Fruit fly (Drosophila melanogaster): Measurements from ENCODE around the gene Cpr78Cc.
A peak's percentile ranks its signal among the peaks of the same experiment; 100 is the strongest.

Cpr78Cc gene

DNA sequence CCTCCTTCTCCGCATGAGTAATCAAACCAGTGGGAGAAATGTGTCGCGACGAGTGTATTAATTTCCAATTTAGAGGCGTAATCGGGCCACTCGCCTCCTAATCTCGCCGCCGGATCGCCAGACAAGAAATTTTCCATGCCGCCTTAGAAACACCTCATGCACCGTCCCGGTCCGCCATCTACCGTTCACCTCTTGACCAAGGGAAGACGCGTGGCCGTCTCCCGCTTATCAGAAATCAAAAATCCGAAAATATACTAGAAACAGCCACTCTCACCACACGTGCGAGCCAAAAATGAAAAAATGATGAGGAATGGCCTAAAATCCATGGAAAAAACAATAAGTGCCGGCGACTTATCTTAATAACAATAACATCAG lies 24.5 kb upstream of the Cpr78Cc start (continued):
- TF ChIP-seq lmd (GFP tag; IDR thresholded peaks at IDR 0.05) = no peak
- no peak for TF ChIP-seq HmgD (GFP tag; optimal IDR thresholded peaks at IDR 0.05)
- TF ChIP-seq Vsx1 (GFP tag; optimal IDR thresholded peaks at IDR 0.05) = no peak
- no peak; the same call in 2 of the 3 replicates for TF ChIP-seq z (GFP tag; IDR thresholded peaks at IDR 0.05)
- peak; percentile 45 for TF ChIP-seq CG12769 (tag; optimal IDR thresholded peaks at IDR 0.05)
- TF ChIP-seq CG5180 (GFP tag; optimal IDR thresholded peaks at IDR 0.05) = no peak
- no peak for TF ChIP-seq fd96Cb (tag; optimal IDR thresholded peaks at IDR 0.05)
- no peak for TF ChIP-seq oc (tag; optimal IDR thresholded peaks at IDR 0.05)
- TF ChIP-seq CG11093 (GFP tag; IDR thresholded peaks at IDR 0.05) = no peak
- TF ChIP-seq CG8359 (GFP tag; optimal IDR thresholded peaks at IDR 0.05; ENCODE audit: borderline replicate concordance) = no peak
- no peak for TF ChIP-seq sens (GFP tag)
- TF ChIP-seq vfl (GFP tag; optimal IDR thresholded peaks at IDR 0.05) = no peak
- TF ChIP-seq CG2116 (GFP tag; optimal IDR thresholded peaks at IDR 0.05) = no peak
- no peak for TF ChIP-seq CG11085 (GFP tag; IDR thresholded peaks at IDR 0.05)
- TF ChIP-seq CG13775 (GFP tag; optimal IDR thresholded peaks at IDR 0.05) = no peak
- TF ChIP-seq Dref (GFP tag; IDR thresholded peaks at IDR 0.05) = no peak
- TF ChIP-seq slp2 (GFP tag; optimal IDR thresholded peaks at IDR 0.05) = no peak
- no peak for TF ChIP-seq Nf-YB (GFP tag; optimal IDR thresholded peaks at IDR 0.05)
- peak; percentile 96 for TF ChIP-seq cwo (GFP tag; optimal IDR thresholded peaks at IDR 0.05)
- peak; percentile 61 for TF ChIP-seq CG34376 (GFP tag; optimal IDR thresholded peaks at IDR 0.05)

DNA sequence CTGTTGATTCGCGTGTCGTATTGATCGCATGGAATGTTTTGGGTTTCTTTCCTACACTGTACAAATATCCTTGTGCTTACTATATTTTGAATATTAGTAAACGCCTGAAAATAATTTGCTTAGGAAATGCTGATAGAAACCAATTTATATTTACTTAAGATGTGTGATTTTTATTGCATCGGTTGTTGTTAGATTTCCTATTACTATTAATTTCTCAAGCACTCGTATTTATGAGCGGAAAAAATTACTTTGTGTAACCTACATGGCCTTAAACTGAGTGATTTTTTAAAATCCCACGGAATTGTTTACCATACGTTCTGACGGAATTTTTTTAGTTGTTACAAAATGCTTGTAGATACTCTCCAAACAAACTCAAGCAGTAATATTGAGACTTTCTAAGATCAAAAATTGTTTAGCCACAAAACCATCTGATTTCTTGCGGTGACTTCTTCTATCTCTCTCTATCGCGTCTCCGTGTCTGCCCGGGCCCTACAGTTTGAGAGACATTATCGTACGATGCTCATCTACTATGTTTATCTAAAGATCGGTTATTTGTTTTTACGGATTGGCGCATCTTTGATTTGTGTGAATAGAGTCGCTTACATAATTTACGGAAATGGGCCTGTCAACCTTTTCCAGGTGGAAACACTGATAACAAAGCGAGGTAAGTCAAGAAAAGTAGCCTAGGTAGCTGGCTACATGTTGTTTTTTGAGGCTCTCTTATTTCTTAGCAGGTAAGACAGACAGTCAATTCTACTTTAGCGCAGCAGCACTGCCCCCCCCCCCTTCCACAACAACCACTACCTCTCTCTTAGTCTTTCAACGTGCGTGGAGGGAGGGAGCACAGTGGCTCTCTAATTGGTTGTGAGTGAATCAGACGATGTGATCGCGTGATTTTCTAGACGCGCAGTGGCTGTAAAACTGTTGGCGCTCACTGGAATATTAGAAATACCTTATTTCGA lies 23.8 kb upstream of the Cpr78Cc start:
- TF ChIP-seq pho (GFP tag; optimal IDR thresholded peaks at IDR 0.05) (peak; percentile 47), CG10147 (GFP tag; optimal IDR thresholded peaks at IDR 0.05) (peak; percentile 41), MBD-R2 (GFP tag; IDR thresholded peaks at IDR 0.05) (no peak), CG7987 (GFP tag; optimal IDR thresholded peaks at IDR 0.05) (peak; percentile 12), CG5245 (GFP tag; optimal IDR thresholded peaks at IDR 0.05) (no peak), NfI (GFP tag; optimal IDR thresholded peaks at IDR 0.05) (peak; percentile 30), CG17912 (GFP tag; optimal IDR thresholded peaks at IDR 0.05) (no peak), CG8924 (tag; optimal IDR thresholded peaks at IDR 0.05) (peak; percentile 68), run (tag; optimal IDR thresholded peaks at IDR 0.05) (no peak), CG11398 (GFP tag; optimal IDR thresholded peaks at IDR 0.05) (peak; percentile 35), mirr (GFP tag; optimal IDR thresholded peaks at IDR 0.05) (peak; percentile 18), so (GFP tag; IDR thresholded peaks at IDR 0.05) (peak; percentile 28; the same call in 1 of the 3 replicates), grn (GFP tag; optimal IDR thresholded peaks at IDR 0.05) (peak; percentile 94), YL-1 (GFP tag; optimal IDR thresholded peaks at IDR 0.05) (peak; percentile 4), CG34376 (GFP tag; optimal IDR thresholded peaks at IDR 0.05) (peak; percentile 17), CG10431 (GFP tag; optimal IDR thresholded peaks at IDR 0.05) (peak; percentile 42), CG30020 (tag; optimal IDR thresholded peaks at IDR 0.05) (peak; percentile 21), CG3726 (GFP tag; IDR thresholded peaks at IDR 0.05) (no peak), lilli (GFP tag; optimal IDR thresholded peaks at IDR 0.05) (peak; percentile 64), CG4730 (GFP tag; IDR thresholded peaks at IDR 0.05) (no peak), pros (GFP tag; optimal IDR thresholded peaks at IDR 0.05) (peak; percentile 95), oc (tag; optimal IDR thresholded peaks at IDR 0.05) (peak; percentile 0), Ada2b (GFP tag; IDR thresholded peaks at IDR 0.05) (no peak), scrt (GFP tag; optimal IDR thresholded peaks at IDR 0.05) (peak; percentile 41), sr (GFP tag; IDR thresholded peaks at IDR 0.05) (no peak), esg (GFP tag; conservative IDR thresholded peaks at IDR 0.05) (peak; percentile 36), CG17186 (GFP tag; optimal IDR thresholded peaks at IDR 0.05) (no peak), Stat92E (GFP tag; optimal IDR thresholded peaks at IDR 0.05) (peak in 1 of 3 experiments; percentile 33), sqz (GFP tag; optimal IDR thresholded peaks at IDR 0.05) (peak; percentile 29), Dref (GFP tag; IDR thresholded peaks at IDR 0.05) (no peak), Ptx1 (GFP tag; IDR thresholded peaks at IDR 0.05) (peak; percentile 60)
